Worm (Caenorhabditis elegans): Measurements from ENCODE around the gene rnh-1.2.

ce11 chrII:9835958-9836357 is 5.9 kb downstream of the rnh-1.2 start:
- TF ChIP-seq ama-1 (optimal IDR thresholded peaks at IDR 0.05) (no peak), fos-1 (tag; optimal IDR thresholded peaks at IDR 0.05) (no peak), ztf-4 (tag; optimal IDR thresholded peaks at IDR 0.05) (no peak), ztf-11 (tag; optimal IDR thresholded peaks at IDR 0.05) (no peak), nhr-10 (tag; optimal IDR thresholded peaks at IDR 0.05) (no peak), lin-13 (GFP tag; optimal IDR thresholded peaks at IDR 0.05) (no peak), nhr-11 (tag; optimal IDR thresholded peaks at IDR 0.05) (no peak), lin-39 (tag; optimal IDR thresholded peaks at IDR 0.05) (no peak), ZK546.5 (tag; optimal IDR thresholded peaks at IDR 0.05) (no peak), nhr-237 (tag; optimal IDR thresholded peaks at IDR 0.05) (no peak)
